Worm (Caenorhabditis elegans) whole organism, L3 larva: ENCODE measurements around the gene srm-6.

ENCODE experiments used
- ZK546.5 ChIP-seq: sonication (generic microtip); optimal IDR thresholded peaks from 2 replicates; lab custom pipeline; 2017; ENCODE audit warnings: missing biosample characterization, missing genetic modification characterization
- ama-1 ChIP-seq: fragments of 150-350 bp; optimal IDR thresholded peaks from 2 replicates; lab custom pipeline; 2018
- daf-12 ChIP-seq: fragments of 150-350 bp; optimal IDR thresholded peaks from 2 replicates; lab custom pipeline; 2014; ENCODE audit warnings: missing biosample characterization, missing genetic modification reagents, missing genetic modification characterization
- elt-2 ChIP-seq: sonication (generic microtip); optimal IDR thresholded peaks from 2 replicates; lab custom pipeline; 2016; ENCODE audit warnings: missing genetic modification reagents, mild to moderate bottlenecking, missing genetic modification characterization, missing compliant biosample characterization
- elt-3 ChIP-seq, 3 experiments: fragments of 150-350 bp in 1 of 3; sonication (generic microtip) in 2 of 3; optimal IDR thresholded peaks; 2 replicates in 2 of 3; 4 replicates in 1 of 3; lab custom pipeline; 2014 to 2017; ENCODE audit warnings: missing biosample characterization in 3 of 3, missing genetic modification characterization in 3 of 3
- fkh-10 ChIP-seq: sonication (generic microtip); optimal IDR thresholded peaks from 2 replicates; lab custom pipeline; 2017; ENCODE audit warnings: missing biosample characterization, missing genetic modification reagents, missing genetic modification characterization
- mdl-1 ChIP-seq: fragments of 150-350 bp; optimal IDR thresholded peaks from 2 replicates; lab custom pipeline; 2014; ENCODE audit warnings: missing biosample characterization, missing genetic modification characterization
- nhr-23 ChIP-seq: fragments of 150-350 bp; optimal IDR thresholded peaks from 2 replicates; lab custom pipeline; 2014; ENCODE audit warnings: missing biosample characterization, missing genetic modification reagents, missing genetic modification characterization
- nhr-28 ChIP-seq: fragments of 150-350 bp; optimal IDR thresholded peaks from 2 replicates; lab custom pipeline; 2014; ENCODE audit warnings: missing biosample characterization, missing genetic modification characterization
- nhr-77 ChIP-seq: fragments of 150-350 bp; optimal IDR thresholded peaks from 2 replicates; lab custom pipeline; 2014; ENCODE audit warnings: missing biosample characterization, missing genetic modification characterization
- tbx-2 ChIP-seq: sonication (generic microtip); optimal IDR thresholded peaks from 2 replicates; lab custom pipeline; 2016; ENCODE audit warnings: mild to moderate bottlenecking, missing genetic modification characterization, missing compliant biosample characterization
- ztf-11 ChIP-seq: fragments of 150-350 bp; optimal IDR thresholded peaks from 2 replicates; lab custom pipeline; 2014; ENCODE audit warnings: missing biosample characterization, missing genetic modification characterization

ce11 chrV:14289363-14289762 lies 47.4 kb upstream of the srm-6 start, which contains the start of gene F14D7.1:
- TF ChIP-seq ZK546.5 (tag; lab: Kevin White, UChicago) (no peak), ama-1 (lab: Kevin White, UChicago) (no peak), tbx-2 (tag; lab: Kevin White, UChicago) (no peak), fkh-10 (GFP tag; lab: Kevin White, UChicago) (no peak), ztf-11 (tag; lab: Kevin White, UChicago) (no peak), nhr-28 (tag; lab: Kevin White, UChicago) (no peak), nhr-77 (no peak), daf-12 (tag; lab: Kevin White, UChicago) (no peak), elt-2 (tag; lab: Kevin White, UChicago) (no peak), mdl-1 (tag; lab: Kevin White, UChicago) (no peak), elt-3 (tag; optimal IDR thresholded peaks at IDR 0.05; lab: Kevin White, UChicago) (no peak), nhr-23 (no peak)
